Worm (Caenorhabditis elegans) whole organism, young adult: ENCODE measurements around the gene aat-7.

Experiments
- B0035.1 ChIP-seq: sonication (generic microtip); optimal IDR thresholded peaks from 2 replicates; lab custom pipeline; 2016; ENCODE audit warnings: missing genetic modification characterization, mild to moderate bottlenecking, missing compliant biosample characterization, missing genotype, missing genetic modification reagents
- B0261.1 ChIP-seq: sonication (generic microtip); optimal IDR thresholded peaks from 2 replicates; lab custom pipeline; 2016; ENCODE audit warnings: mild to moderate bottlenecking, missing genetic modification characterization, moderate library complexity, missing compliant biosample characterization
- F39B2.1 ChIP-seq: fragments of 200-800 bp; sonication (Bioruptor generic); IDR thresholded peaks from 2 replicates; pipeline ENCODE4 v1.3.6; 2022; ENCODE audit warnings: missing genetic modification reagents, missing genetic modification characterization, missing compliant biosample characterization
- F57C9.4 ChIP-seq: sonication (generic microtip); optimal IDR thresholded peaks from 2 replicates; lab custom pipeline; 2017; ENCODE audit warnings: mild to moderate bottlenecking, missing genetic modification characterization, missing compliant biosample characterization
- K12H6.12 ChIP-seq: fragments of 200-800 bp; sonication (Bioruptor generic); optimal IDR thresholded peaks from 2 replicates; lab custom pipeline; 2018; ENCODE audit warnings: mild to moderate bottlenecking, missing genetic modification characterization, missing compliant biosample characterization
- T26A5.8 ChIP-seq: sonication (generic microtip); optimal IDR thresholded peaks from 2 replicates; lab custom pipeline; 2016; ENCODE audit warnings: missing genetic modification characterization, missing compliant biosample characterization
- Y53F4B.3 ChIP-seq: fragments of 200-800 bp; sonication (Bioruptor generic); IDR thresholded peaks from 2 replicates; pipeline ENCODE4 v1.3.6; 2022; ENCODE audit warnings: missing genetic modification reagents, missing genetic modification characterization, missing compliant biosample characterization
- Y56A3A.18 ChIP-seq: fragments of 200-800 bp; sonication (Bioruptor generic); IDR thresholded peaks from 2 replicates; pipeline ENCODE4 v1.3.6; 2022; ENCODE audit warnings: missing genetic modification reagents, missing genetic modification characterization, missing compliant biosample characterization
- Y79H2A.3 ChIP-seq: fragments of 200-800 bp; sonication (Bioruptor generic); conservative IDR thresholded peaks from 2 replicates; pipeline ENCODE4 v1.3.6; 2022; ENCODE audit warnings: missing genetic modification reagents, missing genetic modification characterization, missing compliant biosample characterization
- aptf-2 ChIP-seq: fragments of 200-800 bp; sonication (Bioruptor generic); conservative IDR thresholded peaks from 2 replicates; pipeline ENCODE4 v1.3.6; 2022; ENCODE audit warnings: missing genetic modification reagents, missing genetic modification characterization, missing compliant biosample characterization
- aptf-3 ChIP-seq: fragments of 200-800 bp; sonication (Bioruptor generic); IDR thresholded peaks from 2 replicates; pipeline ENCODE4 v1.3.6; 2022; ENCODE audit warnings: missing genetic modification characterization, missing compliant biosample characterization
- attf-6 ChIP-seq: fragments of 200-800 bp; sonication (Bioruptor generic); IDR thresholded peaks from 2 replicates; pipeline ENCODE4 v1.3.6; 2022; ENCODE audit warnings: missing genetic modification reagents, missing genetic modification characterization, missing compliant biosample characterization
- cebp-1 ChIP-seq, 2 experiments: fragments of 200-800 bp in 1 of 2; sonication (Bioruptor generic) in 1 of 2; sonication (generic microtip) in 1 of 2; IDR thresholded peaks in 1 of 2; optimal IDR thresholded peaks in 1 of 2; 2 replicates each; pipeline versions ENCODE4 v1.3.6 to Lab custom; 2017 to 2022; ENCODE audit warnings: missing compliant biosample characterization in 2 of 2, missing genetic modification characterization in 2 of 2, mild to moderate bottlenecking in 1 of 2, missing genetic modification reagents in 1 of 2, moderate library complexity in 1 of 2
- chd-7 ChIP-seq: sonication (generic microtip); optimal IDR thresholded peaks from 2 replicates; lab custom pipeline; 2016; ENCODE audit warnings: mild to moderate bottlenecking, missing genetic modification characterization, moderate library complexity, missing compliant biosample characterization
- die-1 ChIP-seq: sonication (generic microtip); optimal IDR thresholded peaks from 2 replicates; lab custom pipeline; 2016; ENCODE audit warnings: missing genotype, mild to moderate bottlenecking, missing genetic modification characterization, missing compliant biosample characterization
- egl-18 ChIP-seq: fragments of 200-800 bp; sonication (Bioruptor generic); IDR thresholded peaks from 2 replicates; pipeline ENCODE4 v1.3.6; 2022; ENCODE audit warnings: missing genetic modification reagents, missing genetic modification characterization, missing compliant biosample characterization
- egl-44 ChIP-seq: fragments of 200-800 bp; sonication (Bioruptor generic); IDR thresholded peaks from 2 replicates; pipeline ENCODE4 v1.3.6; 2022; ENCODE audit warnings: missing genetic modification reagents, missing genetic modification characterization, missing compliant biosample characterization
- ekl-4 ChIP-seq: fragments of 200-800 bp; sonication (Bioruptor generic); IDR thresholded peaks from 2 replicates; pipeline ENCODE4 v1.3.6; 2022; ENCODE audit warnings: missing genetic modification reagents, missing genetic modification characterization, missing compliant biosample characterization
- gei-17 ChIP-seq: fragments of 200-800 bp; sonication (Bioruptor generic); optimal IDR thresholded peaks from 2 replicates; lab custom pipeline; 2018; ENCODE audit warnings: mild to moderate bottlenecking, missing genetic modification characterization, missing compliant biosample characterization
- hlh-12 ChIP-seq: sonication (generic microtip); optimal IDR thresholded peaks from 2 replicates; lab custom pipeline; 2016; ENCODE audit warnings: missing genetic modification characterization, missing compliant biosample characterization
- hsf-1 ChIP-seq: fragments of 200-800 bp; sonication (Bioruptor generic); IDR thresholded peaks from 2 replicates; pipeline ENCODE4 v1.3.6; 2022; ENCODE audit warnings: missing genetic modification reagents, missing genetic modification characterization, missing compliant biosample characterization
- lir-1 ChIP-seq: fragments of 200-800 bp; sonication (Bioruptor generic); conservative IDR thresholded peaks from 2 replicates; pipeline ENCODE4 v1.3.6; 2022; ENCODE audit warnings: missing genetic modification reagents, missing genetic modification characterization, missing compliant biosample characterization
- madf-3 ChIP-seq: fragments of 200-800 bp; sonication (Bioruptor generic); IDR thresholded peaks from 2 replicates; pipeline ENCODE4 v1.3.6; 2022; ENCODE audit warnings: missing genetic modification reagents, missing genetic modification characterization, missing compliant biosample characterization
- nhr-120 ChIP-seq: fragments of 200-800 bp; sonication (Bioruptor generic); IDR thresholded peaks from 2 replicates; pipeline ENCODE4 v1.3.6; 2022; ENCODE audit warnings: missing genetic modification characterization, missing compliant biosample characterization
- nhr-179 ChIP-seq: sonication (generic microtip); optimal IDR thresholded peaks from 2 replicates; lab custom pipeline; 2016; ENCODE audit warnings: mild to moderate bottlenecking, missing genetic modification characterization, missing compliant biosample characterization
- nhr-90 ChIP-seq: sonication (generic microtip); optimal IDR thresholded peaks from 2 replicates; lab custom pipeline; 2016; ENCODE audit warnings: missing genotype, mild to moderate bottlenecking, missing genetic modification characterization, missing compliant biosample characterization
- pbrm-1 ChIP-seq: fragments of 200-800 bp; sonication (Bioruptor generic); IDR thresholded peaks from 2 replicates; pipeline ENCODE4 v1.3.6; 2022; ENCODE audit warnings: missing genetic modification reagents, missing genetic modification characterization, missing compliant biosample characterization
- pha-4 ChIP-seq: fragments of 150-350 bp; sonication (generic microtip); optimal IDR thresholded peaks from 2 replicates; lab custom pipeline; 2014; ENCODE audit warnings: missing biosample characterization, missing genetic modification reagents, missing genetic modification characterization
- rec-8 ChIP-seq, 2 experiments: sonication (generic microtip); optimal IDR thresholded peaks; 2 replicates each; lab custom pipeline; 2016; ENCODE audit warnings: mild to moderate bottlenecking in 2 of 2, missing genetic modification characterization in 2 of 2, missing genetic modification reagents in 2 of 2, missing genotype in 2 of 2, missing biosample characterization in 1 of 2, missing compliant biosample characterization in 1 of 2, moderate library complexity in 1 of 2
- repo-1 ChIP-seq: sonication (generic microtip); optimal IDR thresholded peaks from 2 replicates; lab custom pipeline; 2017; ENCODE audit warnings: mild to moderate bottlenecking, missing genetic modification characterization, missing compliant biosample characterization
- sptf-2 ChIP-seq: fragments of 200-800 bp; sonication (Bioruptor generic); optimal IDR thresholded peaks from 2 replicates; lab custom pipeline; 2018; ENCODE audit warnings: mild to moderate bottlenecking, missing genetic modification characterization, missing compliant biosample characterization
- tbp1 ChIP-seq: fragments of 200-800 bp; sonication (Bioruptor generic); optimal IDR thresholded peaks from 2 replicates; lab custom pipeline; 2018; ENCODE audit warnings: mild to moderate bottlenecking, missing genetic modification characterization, missing compliant biosample characterization
- unc-130 ChIP-seq: sonication (generic microtip); optimal IDR thresholded peaks from 2 replicates; lab custom pipeline; 2016; ENCODE audit warnings: missing genetic modification reagents, missing genetic modification characterization, missing compliant biosample characterization
- zim-3 ChIP-seq: sonication (generic microtip); optimal IDR thresholded peaks from 2 replicates; lab custom pipeline; 2017; ENCODE audit warnings: mild to moderate bottlenecking, missing genetic modification characterization, moderate library complexity, missing compliant biosample characterization
- ztf-28 ChIP-seq: fragments of 200-800 bp; sonication (Bioruptor generic); IDR thresholded peaks from 2 replicates; pipeline ENCODE4 v1.3.6; 2022; ENCODE audit warnings: missing genetic modification reagents, missing genetic modification characterization, missing compliant biosample characterization

aat-7 gene

DNA sequence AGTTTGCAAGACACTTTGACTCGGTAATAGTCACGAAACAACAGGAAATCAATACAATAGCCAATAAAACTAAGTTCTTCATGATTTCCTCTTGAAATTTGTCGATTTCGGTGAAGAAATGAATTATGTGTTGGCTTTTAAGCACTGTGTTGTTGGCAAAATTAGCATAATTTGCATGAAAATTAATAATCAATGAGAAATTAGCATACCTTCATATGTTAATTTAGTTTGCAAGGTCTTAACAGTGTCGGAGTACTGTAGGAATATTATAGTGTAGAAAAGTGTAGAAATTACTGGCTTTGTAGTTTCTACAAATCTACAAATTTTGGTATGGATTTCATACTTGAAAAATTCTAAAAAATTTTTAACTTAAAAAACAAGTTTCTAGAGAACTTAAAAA lies 5.1 kb upstream of the aat-7 start, which contains the start of gene F54D12.9:
Gene F54D12.9 (minus strand): TSS at position 101 of the 400 bp plus-strand sequence.
- TF ChIP-seq nhr-90: no peak
- no peak for TF ChIP-seq F39B2.1 (GFP tag; lab: Robert Waterston, UW)
- no peak for TF ChIP-seq tbp1 (GFP tag; lab: Kevin White, UChicago)
- TF ChIP-seq hlh-12: no peak

DNA sequence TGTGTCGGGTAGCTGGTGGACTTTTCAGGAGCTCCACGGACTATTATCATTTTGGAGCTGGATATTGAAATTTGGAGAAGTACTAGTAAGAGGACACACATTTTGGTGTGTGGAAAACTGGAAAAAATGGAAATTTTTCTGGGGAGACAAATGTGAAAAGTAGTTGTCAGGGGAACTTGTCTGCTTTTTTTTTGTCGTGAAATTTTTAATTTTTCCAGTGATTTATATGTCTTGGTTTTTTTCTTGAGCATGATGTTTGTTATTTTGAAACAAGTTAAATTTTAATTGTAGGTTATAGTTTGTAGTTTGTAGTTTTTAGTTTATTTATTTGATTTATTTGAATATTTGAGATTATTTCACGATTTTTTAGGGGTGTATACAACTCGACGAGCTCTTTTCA lies 1.4 kb upstream of the aat-7 start, which contains the start of gene F54D12.7:
Gene F54D12.7 (minus strand): TSS at position 101 of the 400 bp plus-strand sequence.
- TF ChIP-seq cebp-1 (GFP tag; IDR thresholded peaks at IDR 0.05; lab: Robert Waterston, UW) (no peak), cebp-1 (tag; optimal IDR thresholded peaks at IDR 0.05; lab: Kevin White, UChicago) (no peak), sptf-2 (no peak), F39B2.1 (GFP tag; lab: Robert Waterston, UW) (no peak), Y53F4B.3 (GFP tag; lab: Robert Waterston, UW) (no peak), nhr-179 (tag; lab: Kevin White, UChicago) (no peak)

DNA sequence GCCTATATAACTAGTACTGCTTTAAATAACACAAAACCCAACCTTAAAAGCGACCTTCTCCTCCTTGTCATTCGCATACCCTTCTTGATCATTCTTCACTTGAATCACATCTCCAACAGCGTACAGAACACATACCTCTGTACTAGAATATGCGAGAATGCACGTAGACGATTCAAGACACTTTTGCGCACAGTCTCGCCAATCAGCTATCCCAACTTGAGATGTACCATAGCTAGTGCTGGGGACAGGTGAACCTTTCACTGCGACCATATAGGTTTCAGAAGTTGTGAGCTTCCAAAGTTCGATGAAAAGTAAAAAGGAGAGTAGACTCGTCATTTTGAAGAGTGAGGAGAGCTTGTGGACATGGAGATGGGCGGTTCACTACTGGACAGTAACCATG lies 11.0 kb downstream of the aat-7 start, which contains the start of gene F54D12.8:
Gene F54D12.8 (minus strand): TSS at position 336 of the 400 bp plus-strand sequence.
- TF ChIP-seq hsf-1 (GFP tag; lab: Robert Waterston, UW) (no peak), T26A5.8 (tag; lab: Kevin White, UChicago) (no peak), Y56A3A.18 (GFP tag; lab: Robert Waterston, UW) (no peak), ekl-4 (no peak), F39B2.1 (GFP tag; lab: Robert Waterston, UW) (no peak), die-1 (tag; lab: Kevin White, UChicago) (no peak), unc-130 (GFP tag; lab: Kevin White, UChicago) (no peak), ztf-28 (GFP tag; lab: Robert Waterston, UW) (no peak), aptf-2 (no peak), rec-8 (tag; optimal IDR thresholded peaks at IDR 0.05; lab: Kevin White, UChicago) (no peak), chd-7 (tag; lab: Kevin White, UChicago) (no peak), sptf-2 (no peak), nhr-179 (tag; lab: Kevin White, UChicago) (no peak), F57C9.4 (no peak), madf-3 (GFP tag; lab: Robert Waterston, UW) (no peak), repo-1 (tag; lab: Kevin White, UChicago) (no peak), attf-6 (no peak), B0261.1 (tag; lab: Kevin White, UChicago) (no peak), gei-17 (GFP tag; lab: Kevin White, UChicago) (no peak), B0035.1 (no peak)

- TF ChIP-seq egl-18 (GFP tag; lab: Robert Waterston, UW) (no peak), lir-1 (GFP tag; lab: Robert Waterston, UW) (no peak), K12H6.12 (tag; lab: Kevin White, UChicago) (no peak), Y79H2A.3 (GFP tag; lab: Robert Waterston, UW) (no peak), aptf-3 (GFP tag; lab: Robert Waterston, UW) (no peak), pha-4 (no peak), egl-44 (GFP tag; lab: Robert Waterston, UW) (no peak), ekl-4 (no peak), zim-3 (no peak), nhr-120 (GFP tag; lab: Robert Waterston, UW) (no peak), pbrm-1 (GFP tag; lab: Robert Waterston, UW) (no peak)
- TF ChIP-seq, all 124 proteins: peak for 0
These were observed 11.7 kb downstream of the aat-7 start, which contains the start of gene F54D12.2 for ce11 chrII:1398396-1398795. Gene F54D12.2 (plus strand): TSS chrII:1398696.
